Fruit fly (Drosophila melanogaster) S2 (cell line): ENCODE measurements around the gene CG31016.

Experiments used
- CG8478 ChIP-seq: fragments of >200 bp; optimal IDR thresholded peaks from 2 replicates; lab custom pipeline; 2018
- CTCF ChIP-seq, 2 experiments: fragments of >200 bp; optimal IDR thresholded peaks; 2 replicates each; lab custom pipeline; 2018

DNA sequence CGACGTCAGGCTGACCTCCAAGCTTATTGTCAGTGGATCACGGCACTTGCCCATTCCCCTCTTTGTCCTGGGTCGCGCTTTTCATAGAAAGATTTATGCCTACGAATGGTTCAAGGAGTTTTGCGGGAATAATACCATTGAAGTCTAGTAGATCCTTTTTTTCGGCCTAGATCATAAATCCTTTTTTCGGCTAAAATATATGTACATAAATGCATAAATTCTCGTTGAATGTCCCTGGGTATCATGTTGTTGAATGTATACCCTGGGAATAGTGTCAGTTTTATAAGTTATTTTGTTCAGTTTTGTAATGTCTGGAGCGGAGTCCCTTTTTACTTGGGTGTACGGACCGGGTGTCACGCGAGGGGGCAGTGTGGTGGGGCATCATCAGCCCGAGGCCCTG is 43.7 kb downstream of the CG31016 start, which contains the start of gene CG34433:
- no peak for TF ChIP-seq CG8478 (lab: Kevin White, UChicago)
- TF ChIP-seq CTCF (optimal IDR thresholded peaks at IDR 0.05; lab: Kevin White, UChicago) = no peak
